Fruit fly (Drosophila melanogaster) whole organism, embryonic: Measurements from ENCODE around the gene CG14567.

Experiments used
- Abd-B ChIP-seq: fragments of 200-800 bp; sonication (Bioruptor generic); optimal IDR thresholded peaks from 2 replicates; lab custom pipeline; 2018; ENCODE audit warnings: missing biosample characterization, mild to moderate bottlenecking, missing genetic modification characterization, moderate library complexity
- Awh ChIP-seq: fragments of 200-800 bp; sonication (Bioruptor generic); IDR thresholded peaks from 2 replicates; pipeline ENCODE4, ENCODE4 v1.3.6; 2022; ENCODE audit warnings: missing biosample characterization, missing genetic modification characterization
- BEAF-32 ChIP-seq: fragments of 200-800 bp; sonication (Bioruptor generic); optimal IDR thresholded peaks from 3 replicates; lab custom pipeline; 2017; ENCODE audit warnings: missing biosample characterization, missing genetic modification characterization, mild to moderate bottlenecking, moderate library complexity, missing genetic modification reagents
- CG11504 ChIP-seq: fragments of 200-800 bp; sonication (Bioruptor generic); optimal IDR thresholded peaks from 3 replicates; lab custom pipeline; 2019; ENCODE audit warnings: missing biosample characterization, mild to moderate bottlenecking, missing genetic modification characterization, moderate library complexity
- CG12391 ChIP-seq: fragments of 200-800 bp; sonication (Bioruptor generic); optimal IDR thresholded peaks from 3 replicates; lab custom pipeline; 2018; ENCODE audit warnings: missing biosample characterization, mild to moderate bottlenecking, missing genetic modification characterization, moderate library complexity
- CG13624 ChIP-seq: fragments of 200-800 bp; sonication (Bioruptor generic); optimal IDR thresholded peaks from 2 replicates; lab custom pipeline; 2016; ENCODE audit warnings: missing biosample characterization, missing genetic modification characterization
- CG14014 ChIP-seq: fragments of 200-800 bp; sonication (Bioruptor generic); IDR thresholded peaks from 2 replicates; pipeline ENCODE4 v1.3.6; 2022; ENCODE audit warnings: missing biosample characterization, missing genetic modification characterization
- CG1603 ChIP-seq: fragments of 200-800 bp; sonication (Bioruptor generic); optimal IDR thresholded peaks from 2 replicates; lab custom pipeline; 2019; ENCODE audit warnings: missing biosample characterization, mild to moderate bottlenecking, missing genetic modification characterization, moderate library complexity
- CG3281 ChIP-seq: fragments of 200-800 bp; sonication (Bioruptor generic); optimal IDR thresholded peaks from 3 replicates; lab custom pipeline; 2017; ENCODE audit warnings: missing biosample characterization, mild to moderate bottlenecking, missing genetic modification characterization
- CG3847 ChIP-seq: fragments of 200-800 bp; sonication (Bioruptor generic); IDR thresholded peaks from 2 replicates; pipeline ENCODE4 v1.3.6; 2022; ENCODE audit warnings: missing biosample characterization, missing genetic modification characterization
- CG42726 ChIP-seq: fragments of 200-800 bp; sonication (Bioruptor generic); IDR thresholded peaks from 2 replicates; pipeline ENCODE4 v1.3.6; 2022; ENCODE audit warnings: missing biosample characterization, missing genetic modification characterization; ENCODE audit not compliant: partially characterized antibody
- CG6791 ChIP-seq: fragments of 200-800 bp; sonication (Bioruptor generic); IDR thresholded peaks from 3 replicates; pipeline ENCODE4 v1.3.6; 2022; ENCODE audit warnings: missing biosample characterization, missing genetic modification characterization; ENCODE audit not compliant: partially characterized antibody
- CG8281 ChIP-seq: fragments of 200-800 bp; sonication (Bioruptor generic); optimal IDR thresholded peaks from 2 replicates; lab custom pipeline; 2018; ENCODE audit warnings: missing biosample characterization, mild to moderate bottlenecking, missing genetic modification characterization, moderate library complexity
- CG9727 ChIP-seq: fragments of 200-800 bp; sonication (Bioruptor generic); optimal IDR thresholded peaks from 3 replicates; lab custom pipeline; 2017; ENCODE audit warnings: missing biosample characterization, mild to moderate bottlenecking, missing genetic modification characterization
- CHES-1-like ChIP-seq: fragments of 200-800 bp; sonication (Bioruptor generic); optimal IDR thresholded peaks from 2 replicates; lab custom pipeline; 2016; ENCODE audit warnings: missing biosample characterization, missing genetic modification characterization
- CrebB ChIP-seq: fragments of 200-800 bp; sonication (Bioruptor generic); optimal IDR thresholded peaks from 3 replicates; lab custom pipeline; 2018; ENCODE audit warnings: missing biosample characterization, mild to moderate bottlenecking, missing genetic modification characterization
- Doc2 ChIP-seq: fragments of 200-800 bp; sonication (Bioruptor generic); IDR thresholded peaks from 2 replicates; pipeline ENCODE4 v1.3.6; 2022; ENCODE audit warnings: missing biosample characterization, missing genetic modification characterization
- Dp ChIP-seq: fragments of 200-800 bp; sonication (Bioruptor generic); optimal IDR thresholded peaks from 2 replicates; lab custom pipeline; 2018; ENCODE audit warnings: missing biosample characterization, mild to moderate bottlenecking, missing genetic modification characterization, moderate library complexity
- E2f2 ChIP-seq: fragments of 200-800 bp; sonication (Bioruptor generic); IDR thresholded peaks from 2 replicates; pipeline ENCODE4 v1.3.6; 2022; ENCODE audit warnings: missing biosample characterization, missing genetic modification characterization
- Eip74EF ChIP-seq, 2 experiments: fragments of 200-800 bp in 1 of 2; fragments of >200 bp in 1 of 2; sonication (Bioruptor generic) in 1 of 2; optimal IDR thresholded peaks; 2 replicates each; lab custom pipeline; 2017 to 2019; ENCODE audit warnings: missing biosample characterization in 2 of 2, missing genetic modification characterization in 2 of 2, mild to moderate bottlenecking in 1 of 2, moderate library complexity in 1 of 2
- Hsf ChIP-seq: fragments of 200-800 bp; sonication (Bioruptor generic); optimal IDR thresholded peaks from 3 replicates; lab custom pipeline; 2016; ENCODE audit warnings: missing biosample characterization, missing genetic modification characterization
- Lhr ChIP-seq: fragments of 200-800 bp; sonication (Bioruptor generic); optimal IDR thresholded peaks from 3 replicates; lab custom pipeline; 2017; ENCODE audit warnings: mild to moderate bottlenecking, missing biosample characterization, missing genetic modification reagents, missing genetic modification characterization
- Lpt ChIP-seq: fragments of >200 bp; optimal IDR thresholded peaks from 2 replicates; lab custom pipeline; 2018; ENCODE audit warnings: missing biosample characterization, missing genetic modification characterization
- Myb ChIP-seq: fragments of 200-800 bp; sonication (Bioruptor generic); optimal IDR thresholded peaks from 2 replicates; lab custom pipeline; 2016; ENCODE audit warnings: missing biosample characterization, missing genetic modification characterization
- NC2β ChIP-seq: fragments of 200-800 bp; sonication (Bioruptor generic); optimal IDR thresholded peaks from 2 replicates; lab custom pipeline; 2016; ENCODE audit warnings: missing biosample characterization, missing genetic modification characterization
- NK7.1 ChIP-seq: fragments of 200-800 bp; sonication (Bioruptor generic); optimal IDR thresholded peaks from 3 replicates; lab custom pipeline; 2016; ENCODE audit warnings: missing biosample characterization, missing genetic modification characterization
- Nf-YA ChIP-seq: fragments of 200-800 bp; sonication (Bioruptor generic); IDR thresholded peaks from 2 replicates; pipeline ENCODE4 v1.3.6; 2022; ENCODE audit warnings: missing biosample characterization, missing genetic modification characterization
- Nf-YB ChIP-seq: fragments of 200-800 bp; sonication (Bioruptor generic); optimal IDR thresholded peaks from 3 replicates; lab custom pipeline; 2019; ENCODE audit warnings: missing biosample characterization, mild to moderate bottlenecking, missing genetic modification characterization, moderate library complexity
- Oaz ChIP-seq: fragments of 200-800 bp; sonication (Bioruptor generic); IDR thresholded peaks from 2 replicates; pipeline ENCODE4 v1.3.6; 2022; ENCODE audit warnings: missing biosample characterization, missing genetic modification characterization
- Scr ChIP-seq: fragments of 200-800 bp; sonication (Bioruptor generic); IDR thresholded peaks from 2 replicates; pipeline ENCODE4 v1.3.6; 2022; ENCODE audit warnings: missing biosample characterization, missing genetic modification characterization; ENCODE audit not compliant: partially characterized antibody
- Stat92E ChIP-seq, 3 experiments: fragments of >200 bp in 2 of 3; fragments of 200-800 bp in 1 of 3; sonication (Bioruptor generic) in 1 of 3; optimal IDR thresholded peaks; 2 replicates each; lab custom pipeline; 2017 to 2019; ENCODE audit warnings: missing biosample characterization in 3 of 3, missing genetic modification characterization in 3 of 3, mild to moderate bottlenecking in 1 of 3, moderate library complexity in 1 of 3
- TFAM ChIP-seq: fragments of 200-800 bp; sonication (Bioruptor generic); optimal IDR thresholded peaks from 2 replicates; lab custom pipeline; 2017; ENCODE audit warnings: missing biosample characterization, missing genetic modification characterization, inconsistent platforms
- amos ChIP-seq: fragments of 200-800 bp; sonication (Bioruptor generic); IDR thresholded peaks from 2 replicates; pipeline ENCODE4 v1.3.6; 2022; ENCODE audit warnings: missing biosample characterization, missing genetic modification characterization; ENCODE audit not compliant: partially characterized antibody
- ara ChIP-seq: fragments of 200-800 bp; sonication (Bioruptor generic); IDR thresholded peaks from 2 replicates; pipeline ENCODE4 v1.3.6; 2022; ENCODE audit warnings: missing biosample characterization, missing genetic modification characterization
- esg ChIP-seq: fragments of 200-800 bp; sonication (Bioruptor generic); conservative IDR thresholded peaks from 2 replicates; pipeline ENCODE4 v1.3.6; 2022; ENCODE audit warnings: missing biosample characterization, missing genetic modification characterization
- fd64A ChIP-seq: fragments of 200-800 bp; sonication (Bioruptor generic); optimal IDR thresholded peaks from 3 replicates; lab custom pipeline; 2018; ENCODE audit warnings: missing biosample characterization, mild to moderate bottlenecking, missing genetic modification characterization
- gcm2 ChIP-seq: fragments of 200-800 bp; sonication (Bioruptor generic); optimal IDR thresholded peaks from 2 replicates; lab custom pipeline; 2016; ENCODE audit warnings: missing biosample characterization, missing genetic modification characterization
- h ChIP-seq: fragments of >200 bp; optimal IDR thresholded peaks from 2 replicates; lab custom pipeline; 2017
- inv ChIP-seq: fragments of 200-800 bp; sonication (Bioruptor generic); IDR thresholded peaks from 2 replicates; pipeline ENCODE4 v1.3.6; 2022; ENCODE audit warnings: missing biosample characterization, missing genetic modification characterization; ENCODE audit not compliant: partially characterized antibody
- kah ChIP-seq: fragments of 200-800 bp; sonication (Bioruptor generic); optimal IDR thresholded peaks from 2 replicates; lab custom pipeline; 2018; ENCODE audit warnings: missing biosample characterization, mild to moderate bottlenecking, missing genetic modification characterization
- knrl ChIP-seq: fragments of 200-800 bp; sonication (Bioruptor generic); IDR thresholded peaks from 3 replicates; pipeline ENCODE4 v1.3.6; 2022; ENCODE audit warnings: missing biosample characterization, missing genetic modification characterization; ENCODE audit not compliant: partially characterized antibody
- lbe ChIP-seq: fragments of 200-800 bp; sonication (Bioruptor generic); optimal IDR thresholded peaks from 2 replicates; lab custom pipeline; 2016; ENCODE audit warnings: missing biosample characterization, mild to moderate bottlenecking, missing genetic modification characterization
- org-1 ChIP-seq: fragments of 200-800 bp; sonication (Bioruptor generic); optimal IDR thresholded peaks from 2 replicates; lab custom pipeline; 2017; ENCODE audit warnings: missing biosample characterization, missing genetic modification characterization
- pzg ChIP-seq: fragments of 200-800 bp; sonication (Bioruptor generic); optimal IDR thresholded peaks from 3 replicates; lab custom pipeline; 2018; ENCODE audit warnings: missing biosample characterization, mild to moderate bottlenecking, missing genetic modification characterization, moderate library complexity
- scrt ChIP-seq: fragments of 200-800 bp; sonication (Bioruptor generic); optimal IDR thresholded peaks from 2 replicates; lab custom pipeline; 2018; ENCODE audit warnings: missing biosample characterization, mild to moderate bottlenecking, missing genetic modification characterization, moderate library complexity
- sens ChIP-seq: fragments of 200-800 bp; sonication (Bioruptor generic); peaks from one replicate; lab custom pipeline; 2016; ENCODE audit warnings: missing biosample characterization, missing genetic modification characterization
- sim ChIP-seq: fragments of 200-800 bp; sonication (Bioruptor generic); IDR thresholded peaks from 2 replicates; pipeline ENCODE4 v1.3.6; 2022; ENCODE audit warnings: missing biosample characterization, missing genetic modification characterization
- stwl ChIP-seq: fragments of 200-800 bp; sonication (Bioruptor generic); optimal IDR thresholded peaks from 3 replicates; lab custom pipeline; 2018; ENCODE audit warnings: missing biosample characterization, mild to moderate bottlenecking, missing genetic modification characterization, moderate library complexity
- trem ChIP-seq: fragments of 200-800 bp; optimal IDR thresholded peaks from 3 replicates; lab custom pipeline; 2019; ENCODE audit warnings: missing biosample characterization, mild to moderate bottlenecking, missing genetic modification characterization, moderate library complexity
- unc-4 ChIP-seq: fragments of 200-800 bp; sonication (Bioruptor generic); IDR thresholded peaks from 2 replicates; pipeline ENCODE4 v1.3.6; 2022; ENCODE audit warnings: missing biosample characterization, missing genetic modification characterization; ENCODE audit not compliant: partially characterized antibody

Gene CG14567

DNA sequence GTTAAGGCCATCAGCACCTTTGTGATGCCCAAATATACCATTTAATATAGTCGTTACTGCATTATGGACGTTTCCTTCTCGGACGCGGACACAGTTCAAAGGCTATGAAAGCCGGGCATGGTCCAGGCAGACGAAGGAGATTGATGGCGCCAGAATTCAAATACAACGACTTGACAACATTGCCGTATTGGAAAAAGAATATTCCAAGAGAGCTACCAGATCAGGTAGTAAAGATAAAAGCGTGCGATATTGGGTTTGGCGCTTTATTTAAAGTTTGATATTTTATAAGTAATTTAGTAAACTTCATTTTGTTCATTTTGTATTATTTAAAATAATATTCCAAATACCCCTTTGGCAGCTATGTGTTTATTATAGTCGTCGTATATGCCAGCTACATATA, 35.6 kb upstream of the CG14567 start:
- TF ChIP-seq stwl (tag; lab: Kevin White, UChicago) (peak; percentile 45), CG6791 (GFP tag; lab: Robert Waterston, UW) (0 out of 3 replicates have a peak, but pooled peaks have one; percentile 41), TFAM (GFP tag; lab: Kevin White, UChicago) (no peak), amos (peak; percentile 25; the same call in 1 of the 2 replicates), Abd-B (GFP tag; lab: Kevin White, UChicago) (no peak), kah (GFP tag; lab: Kevin White, UChicago) (no peak), CG3847 (GFP tag; lab: Robert Waterston, UW) (peak; percentile 33; the same call in 1 of the 2 replicates), sens (GFP tag; lab: Kevin White, UChicago) (peak; percentile 70), unc-4 (GFP tag; lab: Robert Waterston, UW) (0 out of 2 replicates have a peak, but pooled peaks have one; percentile 26), Oaz (no peak), esg (no peak), CG12391 (tag; lab: Kevin White, UChicago) (no peak), Dp (GFP tag; lab: Kevin White, UChicago) (peak; percentile 98), NK7.1 (no peak), gcm2 (no peak), NC2β (GFP tag; lab: Kevin White, UChicago) (no peak), CG1603 (tag; lab: Kevin White, UChicago) (peak; percentile 35), E2f2 (GFP tag; lab: Robert Waterston, UW) (peak; percentile 99), knrl (GFP tag; lab: Robert Waterston, UW) (peak; percentile 25; the same call in 1 of the 3 replicates), CHES-1-like (GFP tag; lab: Kevin White, UChicago) (no peak), sim (GFP tag; lab: Robert Waterston, UW) (no peak), Hsf (no peak), ara (GFP tag; lab: Robert Waterston, UW) (no peak), CG11504 (tag; lab: Kevin White, UChicago) (peak; percentile 65), CG14014 (GFP tag; lab: Robert Waterston, UW) (no peak), pzg (GFP tag; lab: Kevin White, UChicago) (peak; percentile 47), Lhr (GFP tag; lab: Kevin White, UChicago) (peak; percentile 77), Myb (peak; percentile 86), trem (tag; lab: Kevin White, UChicago) (peak; percentile 16), Scr (GFP tag; lab: Robert Waterston, UW) (0 out of 2 replicates have a peak, but pooled peaks have one; percentile 31), scrt (GFP tag; lab: Kevin White, UChicago) (no peak), BEAF-32 (GFP tag; lab: Kevin White, UChicago) (peak; percentile 43), CG42726 (GFP tag; lab: Robert Waterston, UW) (0 out of 2 replicates have a peak, but pooled peaks have one; percentile 40), Awh (no peak), CrebB (no peak)

DNA sequence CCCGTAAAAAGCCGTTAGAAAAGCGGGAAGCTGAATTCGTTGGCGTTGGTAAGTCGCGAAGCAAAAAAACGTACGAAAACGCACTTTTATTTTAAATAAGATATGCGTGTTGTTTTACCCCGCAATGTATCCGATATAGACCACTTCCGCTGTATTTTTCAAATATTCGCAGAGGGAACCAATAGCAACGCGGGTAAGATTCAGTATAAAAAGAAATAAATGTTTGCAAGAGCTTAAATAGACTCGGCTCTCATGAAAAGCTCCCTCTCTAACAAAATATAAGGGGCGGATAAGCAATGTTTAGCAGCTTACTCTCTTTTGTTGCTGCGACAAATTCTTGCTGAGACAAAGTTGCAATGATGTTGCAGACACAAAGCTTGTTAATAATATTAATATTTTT, 32.1 kb upstream of the CG14567 start, which contains the start of gene Syn1:
TSS of gene Syn1 (minus strand) at position 207 of the 400 bp plus-strand sequence.
- TF ChIP-seq CG8281 (tag; lab: Kevin White, UChicago): no peak
- TF ChIP-seq Doc2: no peak
- TF ChIP-seq Nf-YA (GFP tag; lab: Robert Waterston, UW): no peak
- TF ChIP-seq Eip74EF (GFP tag; optimal IDR thresholded peaks at IDR 0.05; lab: Kevin White, UChicago): peak in 1 of 2 experiments; percentile 49
- TF ChIP-seq sens (GFP tag; lab: Kevin White, UChicago): peak; percentile 69
- TF ChIP-seq Stat92E (GFP tag; optimal IDR thresholded peaks at IDR 0.05; lab: Kevin White, UChicago): no peak
- no peak for TF ChIP-seq CG9727 (GFP tag; lab: Kevin White, UChicago)
- no peak for TF ChIP-seq org-1 (GFP tag; lab: Kevin White, UChicago)
- TF ChIP-seq scrt (GFP tag; lab: Kevin White, UChicago): peak; percentile 9
- TF ChIP-seq Lpt (GFP tag; lab: Kevin White, UChicago): no peak
- no peak for TF ChIP-seq fd64A
- TF ChIP-seq lbe: no peak
- no peak for TF ChIP-seq inv (GFP tag; lab: Robert Waterston, UW)
- TF ChIP-seq h (lab: Kevin White, UChicago): no peak
- TF ChIP-seq CG13624 (GFP tag; lab: Kevin White, UChicago): peak; percentile 13
- peak; percentile 28 for TF ChIP-seq Nf-YB
- peak; percentile 99 for TF ChIP-seq CG11504 (tag; lab: Kevin White, UChicago)
- TF ChIP-seq CG3281 (GFP tag; lab: Kevin White, UChicago): peak; percentile 35
